Fruit fly (Drosophila melanogaster): Measurements from ENCODE around the gene AANATL2.

AANATL2 gene

dm6 chr2L:6236426-6236825 lies 19.2 kb upstream of the AANATL2 start (continued):
- no peak for TF ChIP-seq zf30C (GFP tag; optimal IDR thresholded peaks at IDR 0.05)
- no peak for TF ChIP-seq CG10462 (GFP tag; optimal IDR thresholded peaks at IDR 0.05)
- TF ChIP-seq YL-1 (GFP tag; optimal IDR thresholded peaks at IDR 0.05) = no peak
- no peak for TF ChIP-seq Dfd (GFP tag; optimal IDR thresholded peaks at IDR 0.05)
- TF ChIP-seq crc (GFP tag; optimal IDR thresholded peaks at IDR 0.05) = no peak
- no peak for TF ChIP-seq gro (GFP tag; optimal IDR thresholded peaks at IDR 0.05)
- TF ChIP-seq jing (GFP tag; optimal IDR thresholded peaks at IDR 0.05) = no peak
- TF ChIP-seq CG4617 (GFP tag; optimal IDR thresholded peaks at IDR 0.05; ENCODE audit: borderline replicate concordance) = no peak
- no peak for TF ChIP-seq CG2129 (GFP tag; IDR thresholded peaks at IDR 0.05; ENCODE audit: partially characterized antibody)
- TF ChIP-seq Lim3 (GFP tag; IDR thresholded peaks at IDR 0.05) = 0 out of 2 replicates have a peak, but pooled peaks have one; percentile 45
- TF ChIP-seq Scr (GFP tag; IDR thresholded peaks at IDR 0.05; ENCODE audit: partially characterized antibody) = no peak
- peak; percentile 17 for TF ChIP-seq grn (GFP tag; optimal IDR thresholded peaks at IDR 0.05)
- TF ChIP-seq fd3F (GFP tag; optimal IDR thresholded peaks at IDR 0.05) = no peak
- TF ChIP-seq ase (GFP tag; IDR thresholded peaks at IDR 0.05) = no peak
- no peak for TF ChIP-seq sens-2 (GFP tag; IDR thresholded peaks at IDR 0.05)
- no peak for TF ChIP-seq disco-r (GFP tag; optimal IDR thresholded peaks at IDR 0.05)
- no peak for TF ChIP-seq hkb (optimal IDR thresholded peaks at IDR 0.05)
- TF ChIP-seq hkb (GFP tag; IDR thresholded peaks at IDR 0.05) = no peak
- TF ChIP-seq CG6654 (GFP tag; optimal IDR thresholded peaks at IDR 0.05) = no peak
- peak; percentile 87 for TF ChIP-seq crol (GFP tag; IDR thresholded peaks at IDR 0.05)
- TF ChIP-seq gcm (GFP tag; optimal IDR thresholded peaks at IDR 0.05) = peak; percentile 32
- no peak for TF ChIP-seq tna (GFP tag; IDR thresholded peaks at IDR 0.05; ENCODE audit: partially characterized antibody)
- peak; percentile 58 for TF ChIP-seq pros (GFP tag; optimal IDR thresholded peaks at IDR 0.05)
- TF ChIP-seq CG18599 (GFP tag; optimal IDR thresholded peaks at IDR 0.05) = no peak
- TF ChIP-seq Xrp1 (GFP tag; IDR thresholded peaks at IDR 0.05) = no peak
- TF ChIP-seq CG6272 (GFP tag; IDR thresholded peaks at IDR 0.05) = no peak
- TF ChIP-seq CG12744 (GFP tag; optimal IDR thresholded peaks at IDR 0.05) = no peak
- TF ChIP-seq CTCF (GFP tag; optimal IDR thresholded peaks at IDR 0.05) = no peak
- TF ChIP-seq insv (GFP tag; optimal IDR thresholded peaks at IDR 0.05) = no peak
- no peak for TF ChIP-seq BtbVII (GFP tag; optimal IDR thresholded peaks at IDR 0.05)

- peak; percentile 5 for TF ChIP-seq CG2712 (tag; optimal IDR thresholded peaks at IDR 0.05)
- TF ChIP-seq D19B (GFP tag; optimal IDR thresholded peaks at IDR 0.05) = peak; percentile 63
- peak; percentile 51 for TF ChIP-seq sens (GFP tag)
- peak; percentile 13 for TF ChIP-seq phol (tag; optimal IDR thresholded peaks at IDR 0.05)
- TF ChIP-seq CG17361 (GFP tag; IDR thresholded peaks at IDR 0.05) = 0 out of 3 replicates have a peak, but pooled peaks have one; percentile 27
- no peak for TF ChIP-seq ftz-f1 (GFP tag; optimal IDR thresholded peaks at IDR 0.05)
- peak; percentile 22 for TF ChIP-seq Med (GFP tag)
- no peak for TF ChIP-seq sug (tag; optimal IDR thresholded peaks at IDR 0.05)
- TF ChIP-seq Ets65A (GFP tag) = peak; percentile 36
- no peak for TF ChIP-seq prd (optimal IDR thresholded peaks at IDR 0.05)
- 0 out of 3 replicates have a peak, but pooled peaks have one; percentile 19 for TF ChIP-seq prd (GFP tag; IDR thresholded peaks at IDR 0.05)
- TF ChIP-seq Rfx (GFP tag; IDR thresholded peaks at IDR 0.05) = no peak
- TF ChIP-seq row (GFP tag; IDR thresholded peaks at IDR 0.05) = peak; percentile 19; the same call in 1 of the 3 replicates
- no peak for TF ChIP-seq CG1602 (GFP tag; optimal IDR thresholded peaks at IDR 0.05)
- 0 out of 2 replicates have a peak, but pooled peaks have one; percentile 13 for TF ChIP-seq CG6689 (GFP tag; IDR thresholded peaks at IDR 0.05)
Observed at dm6 chr2L:6239286-6239685, 16.4 kb upstream of the AANATL2 start.

Measured in whole organism, embryonic.